Fruit fly (Drosophila melanogaster): ENCODE results near the gene CG4004.

CG4004 gene

DNA sequence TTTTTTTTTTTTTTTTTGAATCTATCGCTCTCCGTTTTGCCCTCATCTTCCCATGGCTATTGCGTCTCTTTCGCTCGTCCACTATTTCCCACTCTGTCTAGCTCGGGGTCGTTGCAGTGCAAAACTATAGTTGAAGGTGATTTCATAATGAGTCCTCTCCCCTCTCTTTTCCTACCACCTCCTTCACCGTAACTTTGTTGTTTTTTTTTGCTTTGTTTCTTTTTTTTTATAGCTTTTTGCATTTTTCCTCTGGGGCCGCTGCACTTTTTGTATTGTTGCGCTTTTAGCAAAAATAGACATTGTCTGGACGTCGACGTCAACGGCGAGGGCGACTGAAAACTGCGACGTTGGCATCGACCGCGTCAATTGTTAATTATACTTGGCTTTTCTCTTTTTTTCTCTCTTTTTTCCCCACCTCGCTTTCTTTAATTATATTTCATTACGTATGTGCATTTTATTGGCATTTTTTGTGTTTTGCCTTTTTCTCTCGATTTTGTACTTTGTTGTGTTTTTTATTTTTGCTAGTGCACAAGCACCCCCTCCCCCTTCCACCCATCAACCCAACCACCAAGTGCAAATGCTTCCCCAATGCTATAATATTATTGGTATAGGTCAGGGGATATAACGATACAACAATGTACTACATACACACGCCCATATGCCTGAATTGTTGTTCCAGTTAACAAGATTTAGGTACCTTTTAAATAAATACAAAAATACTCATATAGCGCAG lies 18.7 kb upstream of the CG4004 start:
- no peak for TF ChIP-seq Hr96 (GFP tag; optimal IDR thresholded peaks at IDR 0.05)
- TF ChIP-seq bab1 (GFP tag; optimal IDR thresholded peaks at IDR 0.05): no peak
- no peak for TF ChIP-seq Clk (GFP tag; optimal IDR thresholded peaks at IDR 0.05)
- peak; percentile 45 for TF ChIP-seq Mnt (GFP tag; optimal IDR thresholded peaks at IDR 0.05)
- TF ChIP-seq CG33017 (tag; optimal IDR thresholded peaks at IDR 0.05): peak; percentile 52
- peak; percentile 48 for TF ChIP-seq Crg-1 (GFP tag; optimal IDR thresholded peaks at IDR 0.05)
- peak; percentile 65 for TF ChIP-seq CG11617 (GFP tag; optimal IDR thresholded peaks at IDR 0.05)
- TF ChIP-seq CG5204 (GFP tag; optimal IDR thresholded peaks at IDR 0.05): no peak
- peak; percentile 48 for TF ChIP-seq toe (GFP tag; optimal IDR thresholded peaks at IDR 0.05)
- TF ChIP-seq CG12768 (GFP tag; optimal IDR thresholded peaks at IDR 0.05): peak; percentile 75
- TF ChIP-seq CG1620 (GFP tag; optimal IDR thresholded peaks at IDR 0.05): peak; percentile 1
- peak; percentile 97 for TF ChIP-seq kay (GFP tag; ENCODE audit: borderline replicate concordance)
- TF ChIP-seq pad (GFP tag; optimal IDR thresholded peaks at IDR 0.05): peak; percentile 41
- peak; percentile 65 for TF ChIP-seq CG7045 (GFP tag; optimal IDR thresholded peaks at IDR 0.05)
- TF ChIP-seq cnc (optimal IDR thresholded peaks at IDR 0.05): no peak
- TF ChIP-seq CG14711 (tag; optimal IDR thresholded peaks at IDR 0.05): no peak
- TF ChIP-seq ovo (GFP tag; optimal IDR thresholded peaks at IDR 0.05): peak; percentile 67
- TF ChIP-seq tj (GFP tag; optimal IDR thresholded peaks at IDR 0.05): peak; percentile 97
- peak; percentile 22 for TF ChIP-seq CG7101 (tag; optimal IDR thresholded peaks at IDR 0.05)
- TF ChIP-seq cic (GFP tag; optimal IDR thresholded peaks at IDR 0.05): peak; percentile 88

- TF ChIP-seq CG11617 (GFP tag; optimal IDR thresholded peaks at IDR 0.05) (no peak), CG1620 (GFP tag; optimal IDR thresholded peaks at IDR 0.05) (no peak), CG14711 (tag; optimal IDR thresholded peaks at IDR 0.05) (no peak), ovo (GFP tag; optimal IDR thresholded peaks at IDR 0.05) (no peak), pad (GFP tag; optimal IDR thresholded peaks at IDR 0.05) (peak; percentile 4), CG7045 (GFP tag; optimal IDR thresholded peaks at IDR 0.05) (no peak), cnc (optimal IDR thresholded peaks at IDR 0.05) (no peak), toe (GFP tag; optimal IDR thresholded peaks at IDR 0.05) (no peak), CG7101 (tag; optimal IDR thresholded peaks at IDR 0.05) (no peak), Crg-1 (GFP tag; optimal IDR thresholded peaks at IDR 0.05) (no peak), CG5204 (GFP tag; optimal IDR thresholded peaks at IDR 0.05) (no peak), tj (GFP tag; optimal IDR thresholded peaks at IDR 0.05) (peak; percentile 57), kay (GFP tag; ENCODE audit: borderline replicate concordance) (peak; percentile 65), Mnt (GFP tag; optimal IDR thresholded peaks at IDR 0.05) (no peak), cic (GFP tag; optimal IDR thresholded peaks at IDR 0.05) (peak; percentile 60)
Observed at dm6 chrX:12727642-12728228, 16.3 kb upstream of the CG4004 start.

- TF ChIP-seq CG12768 (GFP tag; optimal IDR thresholded peaks at IDR 0.05): no peak
- no peak for TF ChIP-seq pad (GFP tag; optimal IDR thresholded peaks at IDR 0.05)
- no peak for TF ChIP-seq cnc (optimal IDR thresholded peaks at IDR 0.05)
- no peak for TF ChIP-seq Hr96 (GFP tag; optimal IDR thresholded peaks at IDR 0.05)
- no peak for TF ChIP-seq Clk (GFP tag; optimal IDR thresholded peaks at IDR 0.05)
- no peak for TF ChIP-seq toe (GFP tag; optimal IDR thresholded peaks at IDR 0.05)
- no peak for TF ChIP-seq CG33017 (tag; optimal IDR thresholded peaks at IDR 0.05)
- TF ChIP-seq cic (GFP tag; optimal IDR thresholded peaks at IDR 0.05): no peak
- TF ChIP-seq bab1 (GFP tag; optimal IDR thresholded peaks at IDR 0.05): no peak
- no peak for TF ChIP-seq CG1620 (GFP tag; optimal IDR thresholded peaks at IDR 0.05)
- TF ChIP-seq CG7101 (tag; optimal IDR thresholded peaks at IDR 0.05): no peak
- no peak for TF ChIP-seq CG11617 (GFP tag; optimal IDR thresholded peaks at IDR 0.05)
Observed at dm6 chrX:12731077-12731476, 12.9 kb upstream of the CG4004 start.

DNA sequence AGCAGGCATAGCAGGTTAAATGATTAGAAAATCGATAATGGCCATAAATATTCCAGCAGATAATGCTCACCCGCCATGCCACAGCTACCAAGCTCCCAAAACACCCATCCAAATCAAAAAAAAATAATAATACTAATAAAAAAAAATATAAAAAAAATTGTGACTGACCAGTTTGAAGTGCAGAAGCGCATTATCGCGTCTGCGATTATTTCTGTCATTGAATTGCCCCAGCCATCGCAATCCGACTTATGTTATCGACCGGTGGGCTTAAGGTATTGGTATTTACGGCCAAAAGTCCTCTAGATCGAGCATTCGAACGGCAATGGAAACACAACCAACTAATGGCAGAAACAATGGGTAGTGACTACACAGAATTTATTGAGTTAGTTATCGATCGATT lies 11.5 kb upstream of the CG4004 start:
- no peak for TF ChIP-seq CG7045 (GFP tag; optimal IDR thresholded peaks at IDR 0.05)
- TF ChIP-seq CG5204 (GFP tag; optimal IDR thresholded peaks at IDR 0.05): no peak
- peak; percentile 3 for TF ChIP-seq tj (GFP tag; optimal IDR thresholded peaks at IDR 0.05)
- peak; percentile 12 for TF ChIP-seq Mnt (GFP tag; optimal IDR thresholded peaks at IDR 0.05)
- TF ChIP-seq cic (GFP tag; optimal IDR thresholded peaks at IDR 0.05): peak; percentile 15

- TF ChIP-seq CG7045 (GFP tag; optimal IDR thresholded peaks at IDR 0.05) (no peak), CG1620 (GFP tag; optimal IDR thresholded peaks at IDR 0.05) (no peak), cic (GFP tag; optimal IDR thresholded peaks at IDR 0.05) (no peak), CG7101 (tag; optimal IDR thresholded peaks at IDR 0.05) (peak; percentile 14), CG12768 (GFP tag; optimal IDR thresholded peaks at IDR 0.05) (no peak), tj (GFP tag; optimal IDR thresholded peaks at IDR 0.05) (peak; percentile 78), CG11617 (GFP tag; optimal IDR thresholded peaks at IDR 0.05) (no peak), bab1 (GFP tag; optimal IDR thresholded peaks at IDR 0.05) (peak; percentile 11)
Observed at dm6 chrX:12733770-12734189, 10.2 kb upstream of the CG4004 start.

- TF ChIP-seq Hr96 (GFP tag; optimal IDR thresholded peaks at IDR 0.05) (no peak), bab1 (GFP tag; optimal IDR thresholded peaks at IDR 0.05) (no peak), kay (GFP tag; ENCODE audit: borderline replicate concordance) (peak; percentile 45), cic (GFP tag; optimal IDR thresholded peaks at IDR 0.05) (no peak)
Observed at dm6 chrX:12734354-12734709, 9.7 kb upstream of the CG4004 start.
